Fruit fly (Drosophila melanogaster): ENCODE measurements around the gene TBC1D16.

- TF ChIP-seq CG32121 (GFP tag; IDR thresholded peaks at IDR 0.05): no peak
- no peak for TF ChIP-seq CG15710 (tag; optimal IDR thresholded peaks at IDR 0.05)
- TF ChIP-seq gl (tag; optimal IDR thresholded peaks at IDR 0.05): no peak
- TF ChIP-seq CG17806 (tag; optimal IDR thresholded peaks at IDR 0.05): no peak
- TF ChIP-seq CG14655 (GFP tag; optimal IDR thresholded peaks at IDR 0.05): no peak
- TF ChIP-seq fd96Ca (GFP tag; IDR thresholded peaks at IDR 0.05): no peak
- no peak for TF ChIP-seq CG9948 (tag; optimal IDR thresholded peaks at IDR 0.05)
- no peak for TF ChIP-seq EcR (GFP tag; optimal IDR thresholded peaks at IDR 0.05)
- no peak for TF ChIP-seq Pif1A (GFP tag; optimal IDR thresholded peaks at IDR 0.05)
- no peak for TF ChIP-seq CG4496 (GFP tag; IDR thresholded peaks at IDR 0.05)
- TF ChIP-seq Ets98B (GFP tag; IDR thresholded peaks at IDR 0.05): no peak
Observed at dm6 chr2L:10418981-10419380, 16.5 kb downstream of the TBC1D16 start, which contains the start of gene RfC3.

All from whole organism, pupa.